Worm (Caenorhabditis elegans): ENCODE results near the gene nta-1.

DNA sequence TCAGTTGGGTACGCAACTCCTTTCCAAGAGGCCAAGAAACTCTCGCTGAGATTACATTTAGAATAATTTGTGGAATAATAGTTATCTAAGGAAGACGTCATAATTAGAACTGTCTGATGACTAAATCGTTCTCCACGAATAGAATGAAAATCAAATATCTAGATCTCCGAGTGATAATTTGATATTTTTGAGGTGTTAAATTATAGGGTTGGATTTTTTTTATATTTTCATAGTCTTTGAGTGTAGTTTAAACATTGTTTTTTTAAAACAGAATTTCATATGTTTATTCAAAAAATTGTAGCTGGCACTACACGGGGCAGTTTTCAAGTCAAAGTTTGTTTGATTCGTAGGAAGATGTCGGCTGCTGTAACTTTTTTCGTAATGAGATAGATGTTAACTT lies 27.2 kb downstream of the nta-1 start, which contains the start of gene srh-99:
- TF ChIP-seq aly-1 (tag; optimal IDR thresholded peaks at IDR 0.05) (no peak), ama-1 (optimal IDR thresholded peaks at IDR 0.05) (no peak), sea-1 (GFP tag; conservative IDR thresholded peaks at IDR 0.05) (no peak), ceh-13 (GFP tag; optimal IDR thresholded peaks at IDR 0.05) (no peak), tra-4 (tag; optimal IDR thresholded peaks at IDR 0.05) (no peak), scrt-1 (GFP tag; IDR thresholded peaks at IDR 0.05) (no peak), tbx-37 (GFP tag; conservative IDR thresholded peaks at IDR 0.05) (no peak), flt-1 (GFP tag; IDR thresholded peaks at IDR 0.05) (no peak), tbx-11 (GFP tag; IDR thresholded peaks at IDR 0.05) (no peak), hmbx-1 (tag; optimal IDR thresholded peaks at IDR 0.05) (no peak), B0310.2 (tag; optimal IDR thresholded peaks at IDR 0.05) (no peak)

All from whole organism, early embryonic.